Worm (Caenorhabditis elegans): Measurements from ENCODE around the gene dlc-4.

The dlc-4 gene

ce11 chrIV:16401428-16401827, 41.6 kb upstream of the dlc-4 start (continued):
- no peak for TF ChIP-seq repo-1 (tag; optimal IDR thresholded peaks at IDR 0.05)
- TF ChIP-seq ztf-25 (GFP tag; IDR thresholded peaks at IDR 0.05) = no peak

DNA sequence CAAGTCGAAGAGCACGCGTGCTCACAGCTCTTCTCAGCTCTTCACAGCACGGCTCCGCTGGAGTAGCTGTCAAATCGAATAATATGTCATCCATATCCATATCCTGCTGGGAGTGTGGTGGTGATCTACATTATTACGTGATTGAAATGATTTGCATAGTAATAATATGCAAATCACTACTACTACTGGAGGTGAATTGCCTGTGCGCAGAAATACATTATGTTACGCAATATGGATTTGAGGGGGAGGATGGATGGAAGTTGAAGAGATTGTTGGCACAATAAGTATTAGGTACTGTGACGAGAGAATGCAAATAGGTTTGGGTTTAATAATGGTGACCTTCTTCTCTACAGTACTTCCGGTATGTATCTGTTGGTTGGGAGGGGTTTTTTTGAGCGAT, 39.8 kb upstream of the dlc-4 start:
- no peak for TF ChIP-seq F57A8.1 (GFP tag; optimal IDR thresholded peaks at IDR 0.05)
- no peak for TF ChIP-seq hlh-26 (GFP tag; conservative IDR thresholded peaks at IDR 0.05)
- no peak for TF ChIP-seq die-1 (tag; optimal IDR thresholded peaks at IDR 0.05)
- TF ChIP-seq ceh-100 (GFP tag; IDR thresholded peaks at IDR 0.05) = no peak
- TF ChIP-seq B0261.1 (tag; optimal IDR thresholded peaks at IDR 0.05) = no peak
- no peak for TF ChIP-seq T07F8.4 (tag; optimal IDR thresholded peaks at IDR 0.05)
- TF ChIP-seq atf-7 (tag; optimal IDR thresholded peaks at IDR 0.05) = no peak
- no peak for TF ChIP-seq him-1 (tag; optimal IDR thresholded peaks at IDR 0.05)
- TF ChIP-seq B0336.3 (GFP tag; IDR thresholded peaks at IDR 0.05) = no peak
- no peak for TF ChIP-seq let-526 (GFP tag; IDR thresholded peaks at IDR 0.05)
- TF ChIP-seq ets-4 (GFP tag; optimal IDR thresholded peaks at IDR 0.05) = no peak
- no peak for TF ChIP-seq ztf-22 (GFP tag; optimal IDR thresholded peaks at IDR 0.05)
- no peak for TF ChIP-seq mcd-1 (GFP tag; IDR thresholded peaks at IDR 0.05)
- no peak for TF ChIP-seq ceh-27 (GFP tag; optimal IDR thresholded peaks at IDR 0.05)
- no peak for TF ChIP-seq D2030.7 (GFP tag; IDR thresholded peaks at IDR 0.05)
- no peak for TF ChIP-seq athp-1 (tag; optimal IDR thresholded peaks at IDR 0.05)

ce11 chrIV:16407800-16408199, 35.3 kb upstream of the dlc-4 start:
- peak; percentile 46 for TF ChIP-seq unc-62 (GFP tag; optimal IDR thresholded peaks at IDR 0.05)
- no peak for TF ChIP-seq athp-1 (tag; optimal IDR thresholded peaks at IDR 0.05)

DNA sequence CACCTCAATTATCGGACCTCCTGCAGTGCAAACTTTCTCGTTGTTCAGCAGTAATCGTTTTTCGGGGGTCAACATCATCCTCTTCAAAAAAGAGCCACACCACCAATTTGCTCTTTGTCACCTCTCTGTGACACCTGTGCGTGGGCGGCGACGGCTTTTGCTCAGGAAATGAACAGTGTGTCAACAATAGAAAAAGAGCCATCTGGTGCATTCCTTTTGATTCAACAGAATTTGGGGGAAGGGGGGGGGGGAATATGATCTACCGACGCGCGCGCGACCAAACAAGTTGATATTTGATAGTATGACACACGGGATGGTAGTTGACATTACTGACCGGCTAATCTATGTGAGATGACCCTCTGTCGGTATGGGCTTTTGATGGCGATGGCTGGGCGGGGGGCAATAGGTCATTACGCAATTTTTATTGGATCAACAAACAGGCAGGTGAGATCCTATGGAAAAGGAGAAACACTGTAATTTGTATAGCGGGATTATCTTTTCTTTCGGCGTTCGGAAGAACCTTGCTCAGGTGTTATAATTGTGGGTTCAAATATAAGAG, 32.9 kb upstream of the dlc-4 start:
- TF ChIP-seq ZK185.1 (tag; optimal IDR thresholded peaks at IDR 0.05; ENCODE audit: poor library complexity, severe bottlenecking) = no peak
- no peak for TF ChIP-seq snpc-4 (GFP tag; optimal IDR thresholded peaks at IDR 0.05)
- no peak for TF ChIP-seq snpc-4 (tag; optimal IDR thresholded peaks at IDR 0.05)
- TF ChIP-seq Y95B8A.8 (GFP tag; IDR thresholded peaks at IDR 0.05) = no peak
- TF ChIP-seq lin-40 (tag; optimal IDR thresholded peaks at IDR 0.05) = no peak
- no peak for TF ChIP-seq bed-1 (GFP tag; IDR thresholded peaks at IDR 0.05)
- no peak for TF ChIP-seq rec-8 (tag; optimal IDR thresholded peaks at IDR 0.05)
- TF ChIP-seq aptf-2 (GFP tag; conservative IDR thresholded peaks at IDR 0.05) = no peak
- TF ChIP-seq ztf-18 (tag; optimal IDR thresholded peaks at IDR 0.05) = no peak
- TF ChIP-seq repo-1 (tag; optimal IDR thresholded peaks at IDR 0.05) = no peak
- no peak for TF ChIP-seq lsl-1 (GFP tag; optimal IDR thresholded peaks at IDR 0.05)
- no peak for TF ChIP-seq die-1 (tag; optimal IDR thresholded peaks at IDR 0.05)
- TF ChIP-seq zfh-2 (GFP tag; conservative IDR thresholded peaks at IDR 0.05) = no peak
- no peak for TF ChIP-seq nhr-27 (tag; optimal IDR thresholded peaks at IDR 0.05)

ce11 chrIV:16411713-16412112, 31.4 kb upstream of the dlc-4 start, which contains the start of gene Y65A5A.2:
TSS of gene Y65A5A.2 (plus strand) at chrIV:16412020.
- peak; percentile 69 for TF ChIP-seq F33H1.4 (GFP tag; IDR thresholded peaks at IDR 0.05)
- TF ChIP-seq let-607 (tag; optimal IDR thresholded peaks at IDR 0.05) = no peak
- TF ChIP-seq attf-6 (GFP tag; IDR thresholded peaks at IDR 0.05) = 0 out of 2 replicates have a peak, but pooled peaks have one; percentile 17
- no peak for TF ChIP-seq B0019.2 (GFP tag; conservative IDR thresholded peaks at IDR 0.05)
- TF ChIP-seq ceh-79 (tag; optimal IDR thresholded peaks at IDR 0.05) = no peak
- no peak for TF ChIP-seq snpc-4 (GFP tag; optimal IDR thresholded peaks at IDR 0.05)
- peak in 2 of 4 experiments; percentile 20 to 77 for TF ChIP-seq snpc-4 (tag; optimal IDR thresholded peaks at IDR 0.05)
- peak; percentile 42 for TF ChIP-seq lsl-1 (GFP tag; optimal IDR thresholded peaks at IDR 0.05)
- TF ChIP-seq xnd-1 (tag; optimal IDR thresholded peaks at IDR 0.05) = peak; percentile 41
- TF ChIP-seq T07F8.4 (tag; optimal IDR thresholded peaks at IDR 0.05) = no peak

Measured in whole organism, young adult.